Worm (Caenorhabditis elegans) whole organism, late embryonic: ENCODE measurements around the gene str-169.

Source experiments
- C38D4.7 ChIP-seq: fragments of 200-800 bp; sonication (Bioruptor generic); optimal IDR thresholded peaks from 2 replicates; lab custom pipeline; 2018; ENCODE audit warnings: mild to moderate bottlenecking, missing genetic modification characterization, moderate library complexity, missing compliant biosample characterization
- Y22D7AL.16 ChIP-seq: sonication (generic microtip); optimal IDR thresholded peaks from 2 replicates; lab custom pipeline; 2016; ENCODE audit warnings: missing genetic modification characterization, missing compliant biosample characterization
- ceh-45 ChIP-seq: fragments of 200-800 bp; sonication (Bioruptor generic); IDR thresholded peaks from 2 replicates; pipeline ENCODE4 v1.3.6; 2022; ENCODE audit warnings: missing genetic modification reagents, missing genetic modification characterization, missing compliant biosample characterization
- hlh-8 ChIP-seq: sonication (generic microtip); optimal IDR thresholded peaks from 2 replicates; lab custom pipeline; 2016; ENCODE audit warnings: missing genotype, missing genetic modification characterization, missing compliant biosample characterization
- madf-2 ChIP-seq: sonication (generic microtip); optimal IDR thresholded peaks from 2 replicates; lab custom pipeline; 2017; ENCODE audit warnings: missing genetic modification characterization, missing compliant biosample characterization
- nhr-11 ChIP-seq: fragments of 150-350 bp; optimal IDR thresholded peaks from 2 replicates; lab custom pipeline; 2014; ENCODE audit warnings: missing biosample characterization, missing genetic modification characterization
- pqm-1 ChIP-seq: sonication (generic microtip); optimal IDR thresholded peaks from 2 replicates; lab custom pipeline; 2016; ENCODE audit warnings: missing genetic modification characterization, missing compliant biosample characterization
- tbx-2 ChIP-seq: sonication (generic microtip); optimal IDR thresholded peaks from 2 replicates; lab custom pipeline; 2016; ENCODE audit warnings: missing genetic modification characterization, missing compliant biosample characterization
- tbx-7 ChIP-seq: sonication (generic microtip); optimal IDR thresholded peaks from 2 replicates; lab custom pipeline; 2016; ENCODE audit warnings: missing genotype, missing genetic modification characterization, missing compliant biosample characterization

- TF ChIP-seq nhr-11 (tag; lab: Kevin White, UChicago), result no peak
- no peak for TF ChIP-seq ceh-45 (GFP tag; lab: Robert Waterston, UW)
- TF ChIP-seq tbx-2 (tag; lab: Kevin White, UChicago), result no peak
- no peak for TF ChIP-seq madf-2 (tag; lab: Kevin White, UChicago)
- no peak for TF ChIP-seq pqm-1 (tag; lab: Kevin White, UChicago)
- TF ChIP-seq Y22D7AL.16 (tag; lab: Kevin White, UChicago), result no peak
- TF ChIP-seq C38D4.7 (GFP tag; lab: Kevin White, UChicago), result no peak
- TF ChIP-seq hlh-8 (tag; lab: Kevin White, UChicago), result no peak
- no peak for TF ChIP-seq tbx-7 (tag; lab: Kevin White, UChicago)
Observed at ce11 chrIV:4934103-4934502, 11.8 kb upstream of the str-169 start, which contains the start of gene str-153.
